Fruit fly (Drosophila melanogaster) whole organism, embryonic: Measurements from ENCODE around the gene Chrac-14.
A peak's percentile ranks its signal among the peaks of the same experiment; 100 is the strongest.

Experiments
- Aef1 ChIP-seq: fragments of 200-800 bp; sonication (Bioruptor generic); IDR thresholded peaks from 3 replicates; pipeline ENCODE4 v1.3.6; 2022; ENCODE audit warnings: missing biosample characterization, missing genetic modification characterization
- CG10366 ChIP-seq: fragments of 200-800 bp; sonication (Bioruptor generic); IDR thresholded peaks from 2 replicates; pipeline ENCODE4 v1.3.6; 2022; ENCODE audit warnings: missing biosample characterization, missing genetic modification characterization
- CG10565 ChIP-seq: fragments of 200-800 bp; sonication (Bioruptor generic); optimal IDR thresholded peaks from 3 replicates; lab custom pipeline; 2016; ENCODE audit warnings: missing biosample characterization, mild to moderate bottlenecking, missing genetic modification characterization
- CG11085 ChIP-seq: fragments of 200-800 bp; sonication (Bioruptor generic); IDR thresholded peaks from 2 replicates; pipeline ENCODE4 v1.3.6; 2022; ENCODE audit warnings: missing biosample characterization, missing genetic modification characterization
- CG11247 ChIP-seq: fragments of 200-800 bp; sonication (Bioruptor generic); IDR thresholded peaks from 2 replicates; pipeline ENCODE4 v1.3.6; 2022; ENCODE audit warnings: missing biosample characterization, missing genetic modification characterization
- CG12219 ChIP-seq: fragments of 200-800 bp; sonication (Bioruptor generic); optimal IDR thresholded peaks from 3 replicates; lab custom pipeline; 2018; ENCODE audit warnings: missing biosample characterization, mild to moderate bottlenecking, missing genetic modification characterization
- CG14710 ChIP-seq: fragments of 200-800 bp; sonication (Bioruptor generic); optimal IDR thresholded peaks from 3 replicates; lab custom pipeline; 2019; ENCODE audit warnings: missing biosample characterization, mild to moderate bottlenecking, missing genetic modification characterization, moderate library complexity
- CG14860 ChIP-seq: fragments of 200-800 bp; sonication (Bioruptor generic); IDR thresholded peaks from 3 replicates; pipeline ENCODE4 v1.3.6; 2022; ENCODE audit warnings: missing biosample characterization, missing genetic modification characterization; ENCODE audit not compliant: partially characterized antibody
- CG15269 ChIP-seq: fragments of 200-800 bp; sonication (Bioruptor generic); optimal IDR thresholded peaks from 2 replicates; lab custom pipeline; 2018; ENCODE audit warnings: missing biosample characterization, mild to moderate bottlenecking, missing genetic modification characterization, moderate library complexity
- CG15479 ChIP-seq: fragments of 200-800 bp; sonication (Bioruptor generic); optimal IDR thresholded peaks from 3 replicates; lab custom pipeline; 2019; ENCODE audit warnings: missing biosample characterization, mild to moderate bottlenecking, missing genetic modification characterization, moderate library complexity
- CG1602 ChIP-seq: fragments of 200-800 bp; sonication (Bioruptor generic); optimal IDR thresholded peaks from 3 replicates; lab custom pipeline; 2016; ENCODE audit warnings: missing biosample characterization, missing genetic modification characterization
- CG18011 ChIP-seq: fragments of 200-800 bp; sonication (Bioruptor generic); optimal IDR thresholded peaks from 2 replicates; lab custom pipeline; 2017; ENCODE audit warnings: missing biosample characterization, missing genetic modification characterization, mild to moderate bottlenecking, moderate library complexity, missing genotype
- CG18476 ChIP-seq: fragments of 200-800 bp; sonication (Bioruptor generic); optimal IDR thresholded peaks from 2 replicates; lab custom pipeline; 2016; ENCODE audit warnings: missing biosample characterization, mild to moderate bottlenecking, missing genetic modification characterization
- CG2120 ChIP-seq: fragments of 200-800 bp; sonication (Bioruptor generic); optimal IDR thresholded peaks from 3 replicates; lab custom pipeline; 2016; ENCODE audit warnings: missing biosample characterization, missing genetic modification characterization
- CG32772 ChIP-seq: fragments of 200-800 bp; sonication (Bioruptor generic); IDR thresholded peaks from 2 replicates; pipeline ENCODE4 v1.3.6; 2022; ENCODE audit warnings: missing biosample characterization, missing genetic modification characterization
- CG33213 ChIP-seq: fragments of 200-800 bp; sonication (Bioruptor generic); optimal IDR thresholded peaks from 3 replicates; lab custom pipeline; 2016; ENCODE audit warnings: missing biosample characterization, missing genetic modification characterization
- CG4360 ChIP-seq: fragments of 200-800 bp; sonication (Bioruptor generic); IDR thresholded peaks from 2 replicates; pipeline ENCODE4 v1.3.6; 2022; ENCODE audit warnings: missing biosample characterization, missing genetic modification characterization
- CG6683 ChIP-seq: fragments of 200-800 bp; sonication (Bioruptor generic); optimal IDR thresholded peaks from 2 replicates; lab custom pipeline; 2017; ENCODE audit warnings: missing biosample characterization, mild to moderate bottlenecking, missing genetic modification characterization, missing genetic modification reagents
- CG6689 ChIP-seq: fragments of 200-800 bp; sonication (Bioruptor generic); IDR thresholded peaks from 2 replicates; pipeline ENCODE4 v1.3.6; 2022; ENCODE audit warnings: missing biosample characterization, missing genetic modification characterization
- CG7357 ChIP-seq: fragments of 200-800 bp; sonication (Bioruptor generic); IDR thresholded peaks from 3 replicates; pipeline ENCODE4 v1.3.6; 2022; ENCODE audit warnings: missing biosample characterization, missing genetic modification characterization
- CG8924 ChIP-seq: fragments of 200-800 bp; optimal IDR thresholded peaks from 3 replicates; lab custom pipeline; 2019; ENCODE audit warnings: missing biosample characterization, mild to moderate bottlenecking, missing genetic modification characterization, moderate library complexity
- Chrac-16 ChIP-seq: fragments of 200-800 bp; sonication (Bioruptor generic); optimal IDR thresholded peaks from 3 replicates; lab custom pipeline; 2016; ENCODE audit warnings: missing biosample characterization, missing genetic modification characterization
- D19B ChIP-seq: fragments of 200-800 bp; sonication (Bioruptor generic); optimal IDR thresholded peaks from 2 replicates; lab custom pipeline; 2017; ENCODE audit warnings: missing biosample characterization, mild to moderate bottlenecking, missing genetic modification characterization
- Dad ChIP-seq: fragments of 200-800 bp; sonication (Bioruptor generic); optimal IDR thresholded peaks from 3 replicates; lab custom pipeline; 2016; ENCODE audit warnings: missing biosample characterization, missing genetic modification characterization
- HmgD ChIP-seq: fragments of 200-800 bp; sonication (Bioruptor generic); optimal IDR thresholded peaks from 3 replicates; lab custom pipeline; 2016; ENCODE audit warnings: missing biosample characterization, missing genetic modification characterization
- Hmx ChIP-seq: fragments of 200-800 bp; sonication (Bioruptor generic); optimal IDR thresholded peaks from 2 replicates; lab custom pipeline; 2016; ENCODE audit warnings: missing biosample characterization, missing genetic modification characterization
- Hr39 ChIP-seq: fragments of >200 bp; optimal IDR thresholded peaks from 2 replicates; lab custom pipeline; 2017
- Mes4 ChIP-seq: fragments of 200-800 bp; sonication (Bioruptor generic); optimal IDR thresholded peaks from 2 replicates; lab custom pipeline; 2016; ENCODE audit warnings: missing biosample characterization, missing genetic modification characterization
- NfI ChIP-seq: fragments of 200-800 bp; sonication (Bioruptor generic); optimal IDR thresholded peaks from 3 replicates; lab custom pipeline; 2018; ENCODE audit warnings: missing biosample characterization, mild to moderate bottlenecking, missing genetic modification characterization, moderate library complexity
- Pdp1 ChIP-seq, 2 experiments: fragments of 200-800 bp; sonication (Bioruptor generic); optimal IDR thresholded peaks; 3 replicates each; lab custom pipeline; 2016; ENCODE audit warnings: missing biosample characterization in 2 of 2, missing genetic modification characterization in 2 of 2, mild to moderate bottlenecking in 1 of 2, moderate library complexity in 1 of 2
- Sox100B ChIP-seq: fragments of 200-800 bp; sonication (Bioruptor generic); optimal IDR thresholded peaks from 3 replicates; lab custom pipeline; 2018; ENCODE audit warnings: missing biosample characterization, mild to moderate bottlenecking, missing genetic modification characterization
- TFAM ChIP-seq: fragments of 200-800 bp; sonication (Bioruptor generic); optimal IDR thresholded peaks from 2 replicates; lab custom pipeline; 2017; ENCODE audit warnings: missing biosample characterization, missing genetic modification characterization, inconsistent platforms
- YL-1 ChIP-seq: fragments of 200-800 bp; sonication (Bioruptor generic); optimal IDR thresholded peaks from 3 replicates; lab custom pipeline; 2017; ENCODE audit warnings: missing biosample characterization, mild to moderate bottlenecking, missing genetic modification characterization
- bab2 ChIP-seq: fragments of 200-800 bp; sonication (Bioruptor generic); optimal IDR thresholded peaks from 2 replicates; lab custom pipeline; 2016; ENCODE audit warnings: missing biosample characterization, missing genetic modification characterization
- btn ChIP-seq: fragments of 200-800 bp; sonication (Bioruptor generic); optimal IDR thresholded peaks from 2 replicates; lab custom pipeline; 2016; ENCODE audit warnings: missing biosample characterization, missing genetic modification characterization
- cato ChIP-seq: fragments of 200-800 bp; sonication (Bioruptor generic); optimal IDR thresholded peaks from 2 replicates; lab custom pipeline; 2016; ENCODE audit warnings: missing biosample characterization, missing genetic modification characterization, borderline replicate concordance
- danr ChIP-seq: fragments of 200-800 bp; sonication (Bioruptor generic); IDR thresholded peaks from 2 replicates; pipeline ENCODE4 v1.3.6; 2022; ENCODE audit warnings: missing biosample characterization, missing genetic modification characterization
- dysf ChIP-seq: fragments of 200-800 bp; sonication (Bioruptor generic); IDR thresholded peaks from 3 replicates; pipeline ENCODE4 v1.3.6; 2022; ENCODE audit warnings: missing biosample characterization, missing genetic modification characterization
- ems ChIP-seq: fragments of 200-800 bp; sonication (Bioruptor generic); optimal IDR thresholded peaks from 3 replicates; lab custom pipeline; 2016; ENCODE audit warnings: missing biosample characterization, missing genetic modification characterization
- fu2 ChIP-seq: fragments of 200-800 bp; sonication (Bioruptor generic); optimal IDR thresholded peaks from 2 replicates; lab custom pipeline; 2016; ENCODE audit warnings: missing biosample characterization, missing genetic modification characterization
- grau ChIP-seq: fragments of 200-800 bp; optimal IDR thresholded peaks from 3 replicates; lab custom pipeline; 2019; ENCODE audit warnings: missing biosample characterization, mild to moderate bottlenecking, missing genetic modification characterization, moderate library complexity
- lab ChIP-seq: fragments of 200-800 bp; sonication (Bioruptor generic); optimal IDR thresholded peaks from 3 replicates; lab custom pipeline; 2017; ENCODE audit warnings: missing biosample characterization, missing genetic modification characterization, mild to moderate bottlenecking, moderate library complexity, missing genetic modification reagents
- pita ChIP-seq: fragments of 200-800 bp; sonication (Bioruptor generic); optimal IDR thresholded peaks from 2 replicates; lab custom pipeline; 2017; ENCODE audit warnings: missing biosample characterization, mild to moderate bottlenecking, missing genetic modification characterization
- tin ChIP-seq: fragments of 200-800 bp; sonication (Bioruptor generic); optimal IDR thresholded peaks from 3 replicates; lab custom pipeline; 2016; ENCODE audit warnings: missing biosample characterization, missing genetic modification characterization
- toy ChIP-seq: fragments of 200-800 bp; sonication (Bioruptor generic); IDR thresholded peaks from 2 replicates; pipeline ENCODE4 v1.3.6; 2022; ENCODE audit warnings: missing biosample characterization, missing genetic modification characterization
- trh ChIP-seq: fragments of 200-800 bp; sonication (Bioruptor generic); optimal IDR thresholded peaks from 2 replicates; lab custom pipeline; 2016; ENCODE audit warnings: missing biosample characterization, missing genetic modification characterization
- ttk ChIP-seq: fragments of 200-800 bp; sonication (Bioruptor generic); IDR thresholded peaks from 2 replicates; pipeline ENCODE4 v2.1.2; 2022; ENCODE audit warnings: missing biosample characterization, missing genetic modification characterization
- wor ChIP-seq: fragments of 200-800 bp; sonication (Bioruptor generic); IDR thresholded peaks from 2 replicates; pipeline ENCODE4 v1.3.6; 2022; ENCODE audit warnings: missing biosample characterization, missing genetic modification characterization
- zfh1 ChIP-seq: fragments of 200-800 bp; sonication (Bioruptor generic); IDR thresholded peaks from 3 replicates; pipeline ENCODE4 v1.3.6; 2022; ENCODE audit warnings: missing biosample characterization, missing genetic modification characterization

Chrac-14 gene

DNA sequence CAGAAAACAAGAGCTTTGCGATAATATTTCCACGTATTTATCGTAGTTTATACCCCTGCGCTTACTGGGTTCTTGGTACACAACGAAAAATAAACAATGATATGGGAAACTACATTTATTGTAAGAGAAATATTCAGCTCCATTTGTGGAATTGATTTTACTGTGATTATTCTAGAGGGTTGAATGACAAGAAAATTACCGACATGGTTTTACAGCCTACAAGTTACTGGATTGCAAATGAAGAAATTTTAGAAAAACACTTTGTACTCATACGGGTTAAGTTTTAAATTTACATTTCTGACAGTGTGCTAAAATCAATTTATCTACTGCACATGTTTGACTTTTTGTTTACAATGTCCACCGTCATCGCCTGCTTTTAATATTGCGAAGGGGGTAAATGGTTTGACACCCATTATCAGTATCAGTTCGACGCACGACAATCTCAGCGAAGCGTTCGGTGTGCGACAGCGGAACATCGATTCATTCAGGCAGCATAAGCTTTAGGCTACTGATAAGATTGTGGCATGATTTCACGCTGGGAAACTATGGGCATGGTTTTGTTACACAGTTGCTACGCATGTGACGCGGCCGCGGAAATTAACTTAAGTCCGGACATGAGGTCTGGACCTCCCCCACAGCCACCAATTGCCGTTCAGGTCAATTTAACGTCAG, 24.7 kb downstream of the Chrac-14 start (continued):
- TF ChIP-seq zfh1 (GFP tag; lab: Robert Waterston, UW) (no peak), tin (GFP tag; lab: Kevin White, UChicago) (no peak), CG14710 (tag; lab: Kevin White, UChicago) (peak; percentile 2), grau (tag; lab: Kevin White, UChicago) (peak; percentile 46), Sox100B (GFP tag; lab: Kevin White, UChicago) (peak; percentile 4), pita (GFP tag; lab: Kevin White, UChicago) (no peak), Pdp1 (GFP tag; optimal IDR thresholded peaks at IDR 0.05; lab: Kevin White, UChicago) (peak in 1 of 2 experiments; percentile 39), YL-1 (GFP tag; lab: Kevin White, UChicago) (no peak), danr (no peak), CG15479 (GFP tag; lab: Kevin White, UChicago) (no peak), CG4360 (GFP tag; lab: Robert Waterston, UW) (no peak), CG18011 (GFP tag; lab: Kevin White, UChicago) (no peak), trh (no peak), ems (GFP tag; lab: Kevin White, UChicago) (no peak), Aef1 (GFP tag; lab: Robert Waterston, UW) (no peak), cato (no peak), CG7357 (GFP tag; lab: Robert Waterston, UW) (no peak), CG18476 (GFP tag; lab: Kevin White, UChicago) (no peak), Hr39 (lab: Kevin White, UChicago) (no peak), CG10366 (GFP tag; lab: Robert Waterston, UW) (no peak), lab (GFP tag; lab: Kevin White, UChicago) (peak; percentile 71), CG14860 (GFP tag; lab: Robert Waterston, UW) (no peak), NfI (GFP tag; lab: Kevin White, UChicago) (peak; percentile 8), CG2120 (GFP tag; lab: Kevin White, UChicago) (peak; percentile 69), CG33213 (GFP tag; lab: Kevin White, UChicago) (no peak), bab2 (peak; percentile 24), dysf (peak; percentile 43; the same call in 1 of the 3 replicates), fu2 (GFP tag; lab: Kevin White, UChicago) (no peak), CG8924 (tag; lab: Kevin White, UChicago) (peak; percentile 26), Chrac-16 (GFP tag; lab: Kevin White, UChicago) (no peak), toy (GFP tag; lab: Robert Waterston, UW) (no peak), CG6689 (GFP tag; lab: Robert Waterston, UW) (no peak), Mes4 (GFP tag; lab: Kevin White, UChicago) (no peak), TFAM (GFP tag; lab: Kevin White, UChicago) (no peak), wor (GFP tag; lab: Robert Waterston, UW) (no peak), CG1602 (GFP tag; lab: Kevin White, UChicago) (no peak), btn (GFP tag; lab: Kevin White, UChicago) (no peak)

DNA sequence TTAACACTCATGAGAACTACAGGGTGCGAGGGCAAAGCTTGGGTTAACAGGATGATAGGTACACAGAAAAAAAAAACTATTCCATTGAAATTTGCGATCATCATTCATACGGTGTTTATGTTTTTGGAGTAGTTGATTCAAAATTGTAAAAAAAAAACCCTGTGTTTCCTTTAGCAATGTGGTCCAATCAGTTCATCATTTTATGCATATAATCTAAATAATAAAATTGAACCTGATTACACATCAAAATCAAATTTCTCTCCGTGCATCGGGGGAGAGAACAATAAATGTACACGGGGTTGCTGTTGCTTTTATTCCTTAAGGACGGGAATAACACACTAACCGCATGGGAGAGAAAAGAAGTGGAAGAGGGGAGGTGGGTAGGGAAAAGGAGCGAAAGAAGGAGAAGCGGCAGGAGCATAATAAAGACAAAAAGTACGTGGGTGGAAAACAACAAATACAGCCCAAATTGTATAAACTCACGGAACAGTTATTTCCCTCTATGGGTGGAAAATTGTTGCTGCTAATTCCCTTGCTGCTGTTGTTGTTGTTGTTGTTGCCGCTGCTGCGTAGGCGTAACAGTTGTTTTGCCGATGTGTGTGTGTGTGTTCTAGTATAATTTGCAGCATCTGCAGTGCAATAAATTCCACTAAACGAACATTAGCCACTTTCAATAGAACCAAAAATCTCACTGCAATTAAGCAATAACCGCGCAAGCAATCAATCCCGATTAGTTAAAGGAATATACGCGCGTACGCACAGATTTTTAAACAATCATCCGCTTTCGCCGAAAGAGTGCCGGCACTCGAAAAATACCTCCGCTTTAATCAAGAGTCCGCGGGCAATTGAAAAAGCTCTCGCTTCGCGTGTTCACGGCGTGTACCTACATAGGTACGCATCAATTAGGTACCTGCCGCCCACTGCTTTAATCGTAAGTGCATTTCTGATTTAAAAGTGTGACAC, 26.2 kb downstream of the Chrac-14 start, which contains the start of gene Agpat2:
TSS of gene Agpat2 (minus strand) at position 851 of the 963 bp plus-strand sequence.
- TF ChIP-seq CG11085 (GFP tag; lab: Robert Waterston, UW) (0 out of 2 replicates have a peak, but pooled peaks have one; percentile 23), ttk (GFP tag; lab: Robert Waterston, UW) (peak; percentile 67), CG32772 (GFP tag; lab: Robert Waterston, UW) (peak; percentile 61), CG10565 (peak; percentile 42), Dad (GFP tag; lab: Kevin White, UChicago) (peak; percentile 75), CG6683 (peak; percentile 76), Hmx (GFP tag; lab: Kevin White, UChicago) (peak; percentile 39), HmgD (peak; percentile 20), CG15269 (tag; lab: Kevin White, UChicago) (peak; percentile 87), Pdp1 (GFP tag; optimal IDR thresholded peaks at IDR 0.05; lab: Kevin White, UChicago) (peak; percentile 68 to 78), CG11247 (GFP tag; lab: Robert Waterston, UW) (peak; percentile 59), CG12219 (GFP tag; lab: Kevin White, UChicago) (peak; percentile 74), D19B (GFP tag; lab: Kevin White, UChicago) (peak; percentile 66)
